Fruit fly (Drosophila melanogaster) whole organism, embryonic: ENCODE data around the gene CG2182.

Experiments used
- Asciz ChIP-seq: fragments of 200-800 bp; sonication (Bioruptor generic); optimal IDR thresholded peaks from 2 replicates; lab custom pipeline; 2017; ENCODE audit warnings: missing biosample characterization, mild to moderate bottlenecking, missing genetic modification characterization, missing genetic modification reagents
- Bteb2 ChIP-seq: fragments of 200-800 bp; sonication (Bioruptor generic); optimal IDR thresholded peaks from 2 replicates; lab custom pipeline; 2016; ENCODE audit warnings: missing biosample characterization, missing genetic modification characterization
- CG10209 ChIP-seq: fragments of 200-800 bp; sonication (Bioruptor generic); optimal IDR thresholded peaks from 3 replicates; lab custom pipeline; 2017; ENCODE audit warnings: missing biosample characterization, mild to moderate bottlenecking, missing genetic modification characterization, missing genetic modification reagents
- CG1024 ChIP-seq: fragments of 200-800 bp; sonication (Bioruptor generic); IDR thresholded peaks from 2 replicates; pipeline ENCODE4 v1.3.6; 2022; ENCODE audit warnings: missing biosample characterization, missing genetic modification characterization
- CG10267 ChIP-seq: fragments of 200-800 bp; sonication (Bioruptor generic); optimal IDR thresholded peaks from 2 replicates; lab custom pipeline; 2018; ENCODE audit warnings: missing biosample characterization, mild to moderate bottlenecking, missing genetic modification characterization, moderate library complexity
- CG10366 ChIP-seq: fragments of 200-800 bp; sonication (Bioruptor generic); IDR thresholded peaks from 2 replicates; pipeline ENCODE4 v1.3.6; 2022; ENCODE audit warnings: missing biosample characterization, missing genetic modification characterization
- CG10462 ChIP-seq: fragments of 200-800 bp; sonication (Bioruptor generic); optimal IDR thresholded peaks from 2 replicates; lab custom pipeline; 2016; ENCODE audit warnings: missing biosample characterization, missing genetic modification characterization
- CG10979 ChIP-seq: fragments of 200-800 bp; sonication (Bioruptor generic); optimal IDR thresholded peaks from 2 replicates; lab custom pipeline; 2018; ENCODE audit warnings: missing biosample characterization, mild to moderate bottlenecking, missing genetic modification characterization, moderate library complexity
- CG12299 ChIP-seq: fragments of 200-800 bp; sonication (Bioruptor generic); optimal IDR thresholded peaks from 2 replicates; lab custom pipeline; 2018; ENCODE audit warnings: missing biosample characterization, mild to moderate bottlenecking, missing genetic modification characterization
- CG13624 ChIP-seq: fragments of 200-800 bp; sonication (Bioruptor generic); optimal IDR thresholded peaks from 2 replicates; lab custom pipeline; 2016; ENCODE audit warnings: missing biosample characterization, missing genetic modification characterization
- CG14860 ChIP-seq: fragments of 200-800 bp; sonication (Bioruptor generic); IDR thresholded peaks from 3 replicates; pipeline ENCODE4 v1.3.6; 2022; ENCODE audit warnings: missing biosample characterization, missing genetic modification characterization; ENCODE audit not compliant: partially characterized antibody
- CG1647 ChIP-seq: fragments of 200-800 bp; sonication (Bioruptor generic); optimal IDR thresholded peaks from 3 replicates; lab custom pipeline; 2016; ENCODE audit warnings: missing biosample characterization, missing genetic modification characterization
- CG18011 ChIP-seq: fragments of 200-800 bp; sonication (Bioruptor generic); optimal IDR thresholded peaks from 2 replicates; lab custom pipeline; 2017; ENCODE audit warnings: missing biosample characterization, missing genetic modification characterization, mild to moderate bottlenecking, moderate library complexity, missing genotype
- CG30431 ChIP-seq: fragments of 200-800 bp; sonication (Bioruptor generic); optimal IDR thresholded peaks from 2 replicates; lab custom pipeline; 2017; ENCODE audit warnings: missing biosample characterization, missing genetic modification characterization
- CG31441 ChIP-seq: fragments of 200-800 bp; sonication (Bioruptor generic); IDR thresholded peaks from 2 replicates; pipeline ENCODE4 v1.3.6; 2022; ENCODE audit warnings: missing biosample characterization, missing genetic modification characterization
- CG33557 ChIP-seq: fragments of 200-800 bp; sonication (Bioruptor generic); optimal IDR thresholded peaks from 2 replicates; lab custom pipeline; 2019; ENCODE audit warnings: missing biosample characterization, mild to moderate bottlenecking, missing genetic modification characterization, moderate library complexity
- CG3847 ChIP-seq: fragments of 200-800 bp; sonication (Bioruptor generic); IDR thresholded peaks from 2 replicates; pipeline ENCODE4 v1.3.6; 2022; ENCODE audit warnings: missing biosample characterization, missing genetic modification characterization
- CG3995 ChIP-seq: fragments of 200-800 bp; sonication (Bioruptor generic); optimal IDR thresholded peaks from 3 replicates; lab custom pipeline; 2016; ENCODE audit warnings: missing biosample characterization, missing genetic modification characterization
- CG4404 ChIP-seq: fragments of 200-800 bp; sonication (Bioruptor generic); IDR thresholded peaks from 2 replicates; pipeline ENCODE4 v1.3.6; 2022; ENCODE audit warnings: missing biosample characterization, missing genetic modification characterization
- CG4617 ChIP-seq: fragments of 200-800 bp; sonication (Bioruptor generic); optimal IDR thresholded peaks from 3 replicates; lab custom pipeline; 2016; ENCODE audit warnings: missing biosample characterization, missing genetic modification characterization, borderline replicate concordance
- CG4707 ChIP-seq: fragments of 200-800 bp; sonication (Bioruptor generic); optimal IDR thresholded peaks from 2 replicates; lab custom pipeline; 2018; ENCODE audit warnings: missing biosample characterization, mild to moderate bottlenecking, missing genetic modification characterization, moderate library complexity
- CG6683 ChIP-seq: fragments of 200-800 bp; sonication (Bioruptor generic); optimal IDR thresholded peaks from 2 replicates; lab custom pipeline; 2017; ENCODE audit warnings: missing biosample characterization, mild to moderate bottlenecking, missing genetic modification characterization, missing genetic modification reagents
- CG7745 ChIP-seq: fragments of 200-800 bp; sonication (Bioruptor generic); optimal IDR thresholded peaks from 2 replicates; lab custom pipeline; 2018; ENCODE audit warnings: missing biosample characterization, mild to moderate bottlenecking, missing genetic modification characterization, moderate library complexity
- CG8281 ChIP-seq: fragments of 200-800 bp; sonication (Bioruptor generic); optimal IDR thresholded peaks from 2 replicates; lab custom pipeline; 2018; ENCODE audit warnings: missing biosample characterization, mild to moderate bottlenecking, missing genetic modification characterization, moderate library complexity
- CG8359 ChIP-seq: fragments of 200-800 bp; sonication (Bioruptor generic); optimal IDR thresholded peaks from 2 replicates; lab custom pipeline; 2017; ENCODE audit warnings: missing biosample characterization, mild to moderate bottlenecking, missing genetic modification characterization, borderline replicate concordance
- CG9437 ChIP-seq: fragments of 200-800 bp; sonication (Bioruptor generic); optimal IDR thresholded peaks from 2 replicates; lab custom pipeline; 2018; ENCODE audit warnings: missing biosample characterization, mild to moderate bottlenecking, missing genetic modification characterization
- Dek ChIP-seq: fragments of 200-800 bp; sonication (Bioruptor generic); optimal IDR thresholded peaks from 3 replicates; lab custom pipeline; 2019; ENCODE audit warnings: missing biosample characterization, mild to moderate bottlenecking, missing genetic modification characterization, moderate library complexity
- Drgx ChIP-seq: fragments of 200-800 bp; sonication (Bioruptor generic); IDR thresholded peaks from 2 replicates; pipeline ENCODE4 v1.3.6; 2022; ENCODE audit warnings: missing biosample characterization, missing genetic modification characterization
- NFAT ChIP-seq: fragments of 200-800 bp; sonication (Bioruptor generic); IDR thresholded peaks from 2 replicates; pipeline ENCODE4 v1.3.6; 2022; ENCODE audit warnings: missing biosample characterization, missing genetic modification characterization
- NK7.1 ChIP-seq: fragments of 200-800 bp; sonication (Bioruptor generic); optimal IDR thresholded peaks from 3 replicates; lab custom pipeline; 2016; ENCODE audit warnings: missing biosample characterization, missing genetic modification characterization
- Nf-YB ChIP-seq: fragments of 200-800 bp; sonication (Bioruptor generic); optimal IDR thresholded peaks from 3 replicates; lab custom pipeline; 2019; ENCODE audit warnings: missing biosample characterization, mild to moderate bottlenecking, missing genetic modification characterization, moderate library complexity
- Oli ChIP-seq: fragments of 200-800 bp; sonication (Bioruptor generic); optimal IDR thresholded peaks from 2 replicates; lab custom pipeline; 2018; ENCODE audit warnings: missing biosample characterization, mild to moderate bottlenecking, missing genetic modification characterization, moderate library complexity
- Xrp1 ChIP-seq: fragments of 200-800 bp; sonication (Bioruptor generic); IDR thresholded peaks from 2 replicates; pipeline ENCODE4 v1.3.6; 2022; ENCODE audit warnings: missing biosample characterization, missing genetic modification characterization
- al ChIP-seq: fragments of 200-800 bp; sonication (Bioruptor generic); IDR thresholded peaks from 2 replicates; pipeline ENCODE4 v1.3.6; 2022; ENCODE audit warnings: missing biosample characterization, missing genetic modification characterization
- amos ChIP-seq: fragments of 200-800 bp; sonication (Bioruptor generic); IDR thresholded peaks from 2 replicates; pipeline ENCODE4 v1.3.6; 2022; ENCODE audit warnings: missing biosample characterization, missing genetic modification characterization; ENCODE audit not compliant: partially characterized antibody
- br ChIP-seq: fragments of >200 bp; optimal IDR thresholded peaks from 2 replicates; lab custom pipeline; 2017
- cas ChIP-seq: fragments of 200-800 bp; sonication (Bioruptor generic); IDR thresholded peaks from 2 replicates; pipeline ENCODE4 v1.3.6; 2022; ENCODE audit warnings: missing biosample characterization, missing genetic modification characterization
- cato ChIP-seq: fragments of 200-800 bp; sonication (Bioruptor generic); optimal IDR thresholded peaks from 2 replicates; lab custom pipeline; 2016; ENCODE audit warnings: missing biosample characterization, missing genetic modification characterization, borderline replicate concordance
- chm ChIP-seq: fragments of 200-800 bp; sonication (Bioruptor generic); IDR thresholded peaks from 2 replicates; pipeline ENCODE4 v1.3.6; 2022; ENCODE audit warnings: missing biosample characterization, missing genetic modification characterization
- crol ChIP-seq: fragments of 200-800 bp; sonication (Bioruptor generic); IDR thresholded peaks from 2 replicates; pipeline ENCODE4 v1.3.6; 2022; ENCODE audit warnings: missing biosample characterization, missing genetic modification characterization
- grn ChIP-seq: fragments of 200-800 bp; sonication (Bioruptor generic); optimal IDR thresholded peaks from 3 replicates; lab custom pipeline; 2017; ENCODE audit warnings: missing biosample characterization, missing genetic modification characterization
- ham ChIP-seq: fragments of 200-800 bp; sonication (Bioruptor generic); IDR thresholded peaks from 2 replicates; pipeline ENCODE4 v1.3.6; 2022; ENCODE audit warnings: missing biosample characterization, missing genetic modification characterization
- lab ChIP-seq: fragments of 200-800 bp; sonication (Bioruptor generic); optimal IDR thresholded peaks from 3 replicates; lab custom pipeline; 2017; ENCODE audit warnings: missing biosample characterization, missing genetic modification characterization, mild to moderate bottlenecking, moderate library complexity, missing genetic modification reagents
- maf-S ChIP-seq: fragments of 200-800 bp; sonication (Bioruptor generic); optimal IDR thresholded peaks from 2 replicates; lab custom pipeline; 2016; ENCODE audit warnings: missing biosample characterization, missing genetic modification characterization
- mirr ChIP-seq: fragments of 200-800 bp; sonication (Bioruptor generic); optimal IDR thresholded peaks from 3 replicates; lab custom pipeline; 2018; ENCODE audit warnings: missing biosample characterization, mild to moderate bottlenecking, missing genetic modification characterization
- oc ChIP-seq: fragments of 200-800 bp; sonication (Bioruptor generic); optimal IDR thresholded peaks from 2 replicates; lab custom pipeline; 2018; ENCODE audit warnings: missing biosample characterization, mild to moderate bottlenecking, missing genetic modification characterization, moderate library complexity
- pho ChIP-seq: fragments of 200-800 bp; sonication (Bioruptor generic); optimal IDR thresholded peaks from 2 replicates; lab custom pipeline; 2016; ENCODE audit warnings: missing biosample characterization, missing genetic modification characterization
- sc ChIP-seq, 3 experiments: fragments of >200 bp in 2 of 3; fragments of 200-800 bp in 1 of 3; sonication (Bioruptor generic) in 1 of 3; optimal IDR thresholded peaks; 2 replicates in 2 of 3; 3 replicates in 1 of 3; lab custom pipeline; 2017; ENCODE audit warnings: mild to moderate bottlenecking in 1 of 3, missing biosample characterization in 1 of 3, missing genetic modification characterization in 1 of 3, missing genetic modification reagents in 1 of 3
- twi ChIP-seq: fragments of 200-800 bp; optimal IDR thresholded peaks from 2 replicates; lab custom pipeline; 2019; ENCODE audit warnings: missing biosample characterization, mild to moderate bottlenecking, missing genetic modification characterization, moderate library complexity
- wdn ChIP-seq: fragments of 200-800 bp; sonication (Bioruptor generic); IDR thresholded peaks from 2 replicates; pipeline ENCODE4 v1.3.6; 2022; ENCODE audit warnings: missing biosample characterization, missing genetic modification characterization
- yki ChIP-seq: fragments of >200 bp; optimal IDR thresholded peaks from 3 replicates; lab custom pipeline; 2018

CG2182 gene

DNA sequence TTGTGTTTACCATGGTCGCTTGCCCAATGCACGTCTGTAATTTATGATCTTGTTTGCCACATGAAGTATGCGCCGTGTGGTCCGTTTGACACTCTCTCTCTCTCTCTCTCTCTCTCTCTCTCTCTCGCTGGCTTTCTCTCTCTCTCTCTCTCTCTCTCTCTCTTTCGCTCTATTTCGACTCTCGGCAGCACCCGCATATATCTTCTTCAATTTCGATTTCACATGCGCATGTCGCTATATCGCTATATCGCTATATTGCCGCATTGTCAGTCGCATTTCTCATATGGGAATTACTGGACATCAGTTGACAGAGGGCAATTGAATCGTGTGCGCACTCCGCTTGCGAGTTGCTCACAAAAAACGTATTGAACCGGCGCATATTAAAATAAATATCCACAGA, 41.4 kb upstream of the CG2182 start (continued):
- TF ChIP-seq twi (tag; lab: Kevin White, UChicago) (no peak), Dek (tag; lab: Kevin White, UChicago) (no peak), wdn (no peak), CG12299 (no peak), maf-S (GFP tag; lab: Kevin White, UChicago) (no peak), pho (GFP tag; lab: Kevin White, UChicago) (no peak), cato (GFP tag; lab: Kevin White, UChicago) (no peak), CG13624 (GFP tag; lab: Kevin White, UChicago) (peak; percentile 1), CG33557 (GFP tag; lab: Kevin White, UChicago) (no peak), Nf-YB (no peak), CG31441 (GFP tag; lab: Robert Waterston, UW) (no peak), lab (GFP tag; lab: Kevin White, UChicago) (no peak), CG4404 (GFP tag; lab: Robert Waterston, UW) (no peak), Drgx (0 out of 2 replicates have a peak, but pooled peaks have one; percentile 15), CG4617 (GFP tag; lab: Kevin White, UChicago) (no peak), CG1647 (GFP tag; lab: Kevin White, UChicago) (no peak), CG8281 (tag; lab: Kevin White, UChicago) (peak; percentile 14), CG10267 (tag; lab: Kevin White, UChicago) (no peak), al (GFP tag; lab: Robert Waterston, UW) (no peak), CG10462 (GFP tag; lab: Kevin White, UChicago) (no peak), CG1024 (GFP tag; lab: Robert Waterston, UW) (no peak), CG4707 (GFP tag; lab: Kevin White, UChicago) (no peak), CG10209 (no peak), CG8359 (peak; percentile 28), CG6683 (no peak), mirr (no peak), NFAT (GFP tag; lab: Robert Waterston, UW) (no peak), Asciz (GFP tag; lab: Kevin White, UChicago) (no peak), CG9437 (GFP tag; lab: Kevin White, UChicago) (no peak), sc (optimal IDR thresholded peaks at IDR 0.05; lab: Kevin White, UChicago) (no peak), sc (GFP tag; optimal IDR thresholded peaks at IDR 0.05; lab: Kevin White, UChicago) (no peak), CG30431 (GFP tag; lab: Kevin White, UChicago) (no peak), ham (GFP tag; lab: Robert Waterston, UW) (no peak), CG18011 (GFP tag; lab: Kevin White, UChicago) (no peak), grn (no peak), crol (GFP tag; lab: Robert Waterston, UW) (no peak), cas (GFP tag; lab: Robert Waterston, UW) (0 out of 2 replicates have a peak, but pooled peaks have one; percentile 32), NK7.1 (GFP tag; lab: Kevin White, UChicago) (no peak), CG3847 (GFP tag; lab: Robert Waterston, UW) (no peak), chm (GFP tag; lab: Robert Waterston, UW) (no peak), br (lab: Kevin White, UChicago) (no peak), CG14860 (peak; percentile 26; the same call in 1 of the 3 replicates), CG10366 (GFP tag; lab: Robert Waterston, UW) (no peak), Oli (tag; lab: Kevin White, UChicago) (no peak), Xrp1 (0 out of 2 replicates have a peak, but pooled peaks have one; percentile 9), Bteb2 (GFP tag; lab: Kevin White, UChicago) (no peak), CG3995 (GFP tag; lab: Kevin White, UChicago) (no peak), CG7745 (no peak), amos (no peak), CG10979 (peak; percentile 4), yki (peak; percentile 31), oc (no peak)
